Fruit fly (Drosophila melanogaster): Measurements from ENCODE around the gene alpha-Man-Ib.

Gene alpha-Man-Ib

dm6 chr3R:29111795-29112194 is 827 bp downstream of the alpha-Man-Ib start (continued):
- TF ChIP-seq bsh (GFP tag; optimal IDR thresholded peaks at IDR 0.05) (no peak), GATAe (GFP tag; conservative IDR thresholded peaks at IDR 0.05) (peak; percentile 87; the same call in 1 of the 2 replicates), Hsf (GFP tag; optimal IDR thresholded peaks at IDR 0.05) (no peak)

DNA sequence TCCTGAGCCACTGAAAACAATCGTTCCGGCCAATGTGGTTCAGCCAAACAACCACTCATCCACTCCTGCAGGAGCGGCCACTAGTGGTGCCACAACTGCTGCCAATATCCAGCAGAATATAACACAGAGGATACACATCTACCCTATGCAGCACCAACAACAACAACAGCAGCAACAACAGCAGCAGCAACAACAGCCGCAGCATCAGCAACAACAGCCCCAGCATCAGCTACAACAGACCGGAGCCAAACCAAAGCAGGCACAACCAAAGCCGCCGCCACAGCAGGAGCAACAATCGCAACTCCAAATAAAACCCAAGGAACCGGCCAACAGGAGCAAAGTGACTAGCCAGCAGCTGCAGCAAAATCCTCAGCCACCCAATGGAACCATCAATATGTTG is 9.4 kb downstream of the alpha-Man-Ib start:
- peak in 1 of 2 experiments; percentile 66 for TF ChIP-seq Dfd (GFP tag; optimal IDR thresholded peaks at IDR 0.05)
- 0 out of 2 replicates have a peak, but pooled peaks have one; percentile 35 for TF ChIP-seq CG4360 (GFP tag; IDR thresholded peaks at IDR 0.05)
- TF ChIP-seq CG5953 (GFP tag; IDR thresholded peaks at IDR 0.05) = no peak
- TF ChIP-seq Lhr (GFP tag; optimal IDR thresholded peaks at IDR 0.05) = no peak

dm6 chr3R:29098022-29098421 is 14.6 kb downstream of the alpha-Man-Ib start:
- no peak for TF ChIP-seq CG10431 (GFP tag; optimal IDR thresholded peaks at IDR 0.05)
- TF ChIP-seq Med (GFP tag) = peak; percentile 60
- no peak for TF ChIP-seq CG17361 (GFP tag; IDR thresholded peaks at IDR 0.05)
- TF ChIP-seq Doc3 (GFP tag; IDR thresholded peaks at IDR 0.05; ENCODE audit: partially characterized antibody) = no peak

- TF ChIP-seq lbe (GFP tag; optimal IDR thresholded peaks at IDR 0.05) (peak; percentile 56), bsh (GFP tag; optimal IDR thresholded peaks at IDR 0.05) (peak in 1 of 2 experiments; percentile 49), CG4282 (GFP tag; optimal IDR thresholded peaks at IDR 0.05) (no peak), Hey (tag; optimal IDR thresholded peaks at IDR 0.05) (no peak), Vsx1 (GFP tag; optimal IDR thresholded peaks at IDR 0.05) (no peak), Drgx (GFP tag; IDR thresholded peaks at IDR 0.05) (0 out of 2 replicates have a peak, but pooled peaks have one; percentile 10)
Measured at dm6 chr3R:29096009-29096443, 16.6 kb downstream of the alpha-Man-Ib start.

- TF ChIP-seq Ets65A (GFP tag) = peak; percentile 54
- no peak for TF ChIP-seq Hr39 (optimal IDR thresholded peaks at IDR 0.05)
Measured at dm6 chr3R:29095525-29095924, 17.1 kb downstream of the alpha-Man-Ib start.

dm6 chr3R:29094152-29094551 is 18.5 kb downstream of the alpha-Man-Ib start:
- TF ChIP-seq CG33557 (GFP tag; optimal IDR thresholded peaks at IDR 0.05) (no peak), pita (GFP tag; optimal IDR thresholded peaks at IDR 0.05) (no peak), lola (GFP tag; optimal IDR thresholded peaks at IDR 0.05) (no peak), Fer3 (tag; optimal IDR thresholded peaks at IDR 0.05) (no peak), wor (GFP tag; IDR thresholded peaks at IDR 0.05) (no peak), her (GFP tag; optimal IDR thresholded peaks at IDR 0.05) (no peak), Atf-2 (GFP tag; optimal IDR thresholded peaks at IDR 0.05) (no peak), CG14710 (tag; optimal IDR thresholded peaks at IDR 0.05) (no peak), CG17186 (GFP tag; optimal IDR thresholded peaks at IDR 0.05) (no peak), dmrt99B (tag; optimal IDR thresholded peaks at IDR 0.05) (no peak), Antp (GFP tag; optimal IDR thresholded peaks at IDR 0.05) (peak; percentile 16), Hand (GFP tag; optimal IDR thresholded peaks at IDR 0.05) (peak; percentile 27), Rfx (GFP tag; IDR thresholded peaks at IDR 0.05) (no peak), CG14860 (GFP tag; IDR thresholded peaks at IDR 0.05; ENCODE audit: partially characterized antibody) (no peak), E2f1 (GFP tag; IDR thresholded peaks at IDR 0.05) (no peak), ind (GFP tag; optimal IDR thresholded peaks at IDR 0.05) (no peak), CG6689 (GFP tag; IDR thresholded peaks at IDR 0.05) (no peak), CG16863 (GFP tag; optimal IDR thresholded peaks at IDR 0.05) (no peak), H2.0 (GFP tag; IDR thresholded peaks at IDR 0.05) (no peak), Med (GFP tag) (peak; percentile 70), eve (GFP tag; optimal IDR thresholded peaks at IDR 0.05) (no peak), chinmo (GFP tag; IDR thresholded peaks at IDR 0.05; ENCODE audit: partially characterized antibody) (no peak), bab2 (GFP tag; optimal IDR thresholded peaks at IDR 0.05) (no peak), tup (GFP tag; optimal IDR thresholded peaks at IDR 0.05) (no peak), Hr3 (GFP tag; optimal IDR thresholded peaks at IDR 0.05) (no peak), CG11456 (GFP tag; IDR thresholded peaks at IDR 0.05) (0 out of 3 replicates have a peak, but pooled peaks have one; percentile 45)
